Fruit fly (Drosophila melanogaster) whole organism, larva: ENCODE measurements around the gene CG4982.

ENCODE experiments used
- noc ChIP-seq: fragments of 200-800 bp; sonication (Bioruptor generic); optimal IDR thresholded peaks from 3 replicates; lab custom pipeline; 2019; ENCODE audit warnings: missing biosample characterization, mild to moderate bottlenecking, missing genetic modification characterization, moderate library complexity

Gene CG4982

dm6 chr3L:16279987-16280454, 21.2 kb upstream of the CG4982 start, which contains the start of gene CG13064:
Gene CG13064, plus strand, starts transcription at chr3L:16280404.
- no peak for TF ChIP-seq noc (tag; lab: Kevin White, UChicago)

- no peak for TF ChIP-seq noc (tag; lab: Kevin White, UChicago)
Observed at dm6 chr3L:16281880-16282556, 19.2 kb upstream of the CG4982 start, which contains the start of gene CG13049. Gene CG13049, minus strand, starts transcription at chr3L:16281930.

DNA sequence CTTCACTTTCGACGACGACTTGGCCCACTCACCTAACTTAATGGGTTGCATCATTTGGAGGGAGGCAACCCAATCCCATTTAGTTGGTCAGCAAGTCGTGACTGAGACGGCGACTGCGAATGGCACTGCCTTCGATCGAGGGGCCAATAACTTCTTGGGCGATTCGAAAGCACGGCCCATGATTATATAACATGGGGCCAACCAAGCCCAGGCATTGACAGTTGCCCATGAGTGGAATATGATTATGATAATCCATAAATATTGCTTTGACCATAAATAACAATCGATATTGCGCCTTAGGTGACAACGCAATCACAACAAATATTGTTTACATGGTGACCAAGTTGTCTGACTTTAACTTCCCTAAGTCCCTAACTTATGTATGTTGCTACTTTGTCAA, 17.4 kb upstream of the CG4982 start, which contains the start of gene CG13048:
TSS of gene CG13048 (minus strand) at position 101 of the 400 bp plus-strand sequence.
- TF ChIP-seq noc (tag; lab: Kevin White, UChicago), result no peak

dm6 chr3L:16285346-16285911, 15.8 kb upstream of the CG4982 start, which contains the start of gene CG13047:
Gene CG13047, minus strand, starts transcription at chr3L:16285396.
- no peak for TF ChIP-seq noc (tag; lab: Kevin White, UChicago)

DNA sequence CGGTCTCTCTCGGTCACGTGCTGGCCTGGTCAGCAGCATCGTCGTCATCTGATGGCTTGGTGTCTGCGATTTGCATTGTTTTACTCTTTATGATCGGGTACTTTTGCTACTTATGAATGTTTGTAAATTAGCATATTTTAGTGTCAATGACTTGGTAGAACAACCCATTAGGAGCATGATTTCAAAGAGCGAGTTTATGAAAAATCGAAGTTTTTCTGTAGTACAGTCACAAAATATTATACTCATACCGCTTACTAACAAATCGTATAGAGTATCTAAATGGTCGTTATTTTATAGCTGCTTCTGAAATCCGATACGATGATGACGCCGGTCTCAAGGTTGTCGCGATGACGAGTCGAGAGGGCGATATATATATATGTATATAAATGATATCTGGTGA, 15.0 kb upstream of the CG4982 start:
- no peak for TF ChIP-seq noc (tag; lab: Kevin White, UChicago)

dm6 chr3L:16288322-16288721, 12.9 kb upstream of the CG4982 start, which contains the start of gene CG13046:
Gene CG13046, minus strand, starts transcription at chr3L:16288422.
- TF ChIP-seq noc (tag; lab: Kevin White, UChicago), result no peak

- TF ChIP-seq noc (tag; lab: Kevin White, UChicago), result no peak
Observed at dm6 chr3L:16289067-16289466, 12.2 kb upstream of the CG4982 start.

DNA sequence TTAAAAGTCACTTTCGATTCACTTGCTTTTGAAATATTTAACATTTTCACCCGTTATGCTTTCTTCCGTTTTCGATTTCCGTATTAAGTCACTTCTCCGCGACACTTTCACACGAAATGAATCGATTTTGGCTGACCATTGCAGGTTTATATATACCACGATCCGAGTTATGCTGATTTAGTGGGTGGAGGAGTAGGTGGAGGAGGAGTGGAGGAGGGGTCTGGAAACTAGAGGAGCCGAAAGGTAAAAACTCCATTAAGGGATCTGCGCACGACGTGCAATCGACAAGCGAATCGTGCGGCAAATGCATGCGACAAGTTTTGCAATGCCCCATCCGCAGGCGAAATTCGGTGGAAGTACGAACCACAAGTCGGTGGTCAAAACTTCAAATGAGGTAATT, 10.4 kb upstream of the CG4982 start, which contains the start of gene CG13045:
TSS of gene CG13045 (minus strand) at position 101 of the 400 bp plus-strand sequence.
- TF ChIP-seq noc (tag; lab: Kevin White, UChicago), result no peak

DNA sequence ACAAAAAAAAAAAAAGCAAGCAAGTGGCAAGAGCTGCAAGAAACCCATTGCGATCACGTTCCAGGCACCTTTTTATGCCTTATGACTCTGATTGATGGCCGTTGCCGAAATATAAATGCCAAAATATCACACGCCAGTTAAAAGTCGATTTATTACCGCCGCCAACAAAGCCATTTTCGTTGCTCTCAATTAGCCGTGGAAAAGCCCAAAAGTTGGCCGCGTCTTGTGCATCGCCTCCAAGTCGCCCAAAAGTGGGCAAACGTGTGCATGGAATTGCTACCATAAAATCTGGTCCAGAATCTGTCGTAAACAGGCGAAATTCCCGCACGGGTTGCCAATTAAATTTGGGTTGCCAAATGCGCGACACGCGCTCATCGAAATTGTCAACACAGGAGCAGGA, 9.6 kb upstream of the CG4982 start:
- no peak for TF ChIP-seq noc (tag; lab: Kevin White, UChicago)

DNA sequence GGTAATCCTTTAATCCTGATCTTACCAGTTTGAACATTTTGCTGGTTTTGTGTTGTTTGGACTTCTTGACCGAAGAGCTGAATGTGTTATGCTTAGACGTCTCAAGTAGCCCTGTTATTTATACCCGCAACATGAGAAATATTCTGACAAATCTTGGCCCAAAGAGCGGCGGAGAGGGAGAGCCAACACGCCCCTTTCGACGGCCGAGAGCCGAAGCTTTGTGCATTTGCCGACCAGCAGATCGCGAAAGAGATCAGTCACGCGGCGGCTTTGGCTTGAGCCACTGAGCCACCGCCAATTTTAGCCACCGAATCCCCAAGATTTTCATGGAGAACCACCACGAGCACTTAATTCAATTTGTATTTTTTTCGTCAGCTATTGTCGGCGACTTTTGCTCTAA, 5.8 kb upstream of the CG4982 start, which contains the start of gene CG4962:
TSS of gene CG4962 (minus strand) at position 101 of the 400 bp plus-strand sequence.
- no peak for TF ChIP-seq noc (tag; lab: Kevin White, UChicago)

- TF ChIP-seq noc (tag; lab: Kevin White, UChicago), result no peak
Observed at dm6 chr3L:16303078-16303477, 1.8 kb downstream of the CG4982 start, which contains the start of gene CG13044. Gene CG13044, minus strand, starts transcription at chr3L:16303178.

dm6 chr3L:16303982-16304381, 2.7 kb downstream of the CG4982 start, which contains the start of gene CG43249:
Gene CG43249, plus strand, starts transcription at chr3L:16304282.
- TF ChIP-seq noc (tag; lab: Kevin White, UChicago), result no peak

dm6 chr3L:16305820-16306650, 4.8 kb downstream of the CG4982 start, which contains the start of the genes CG13043 and CG13063:
Gene CG13043, minus strand, starts transcription at chr3L:16305870.
Gene CG13063, plus strand, starts transcription at chr3L:16306600.
- no peak for TF ChIP-seq noc (tag; lab: Kevin White, UChicago)

dm6 chr3L:16308380-16308779, 7.1 kb downstream of the CG4982 start, which contains the start of gene CG13042:
Gene CG13042, minus strand, starts transcription at chr3L:16308480.
- TF ChIP-seq noc (tag; lab: Kevin White, UChicago), result no peak

DNA sequence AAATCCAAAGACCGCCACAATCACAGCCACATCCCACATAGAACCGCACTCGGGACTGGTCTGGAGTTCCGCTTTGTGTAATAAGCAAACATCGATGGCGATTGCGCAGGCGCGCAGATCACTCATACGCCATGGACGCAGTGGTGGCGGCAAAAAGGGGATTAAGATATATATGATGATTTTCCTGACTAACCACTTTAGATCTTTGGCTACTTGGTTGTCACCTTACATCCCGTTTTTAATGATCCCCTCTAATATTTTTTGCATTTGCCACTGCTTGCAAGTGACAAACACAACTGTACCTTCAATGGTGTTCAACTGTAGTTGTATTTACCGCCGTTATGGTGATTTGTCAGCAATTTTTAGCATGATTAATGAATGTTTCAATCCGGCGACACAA, 8.7 kb downstream of the CG4982 start:
- TF ChIP-seq noc (tag; lab: Kevin White, UChicago), result peak; percentile 61
